Fruit fly (Drosophila melanogaster) whole organism, pupa: ENCODE measurements around the gene ng2.
A peak's percentile ranks its signal among the peaks of the same experiment; 100 is the strongest.

Experiments
- CG10348 ChIP-seq: fragments of 200-800 bp; sonication (Bioruptor generic); IDR thresholded peaks from 2 replicates; pipeline ENCODE4 v1.3.6; 2022; ENCODE audit warnings: missing biosample characterization, missing genetic modification characterization
- CG13204 ChIP-seq: fragments of 200-800 bp; sonication (Bioruptor generic); optimal IDR thresholded peaks from 2 replicates; lab custom pipeline; 2018; ENCODE audit warnings: missing biosample characterization, mild to moderate bottlenecking, missing genetic modification characterization, moderate library complexity
- CG14655 ChIP-seq: fragments of 200-800 bp; sonication (Bioruptor generic); optimal IDR thresholded peaks from 3 replicates; lab custom pipeline; 2017; ENCODE audit warnings: mild to moderate bottlenecking, missing biosample characterization, missing genetic modification reagents, missing genetic modification characterization
- CG15710 ChIP-seq: fragments of 200-800 bp; sonication (Bioruptor generic); optimal IDR thresholded peaks from 2 replicates; lab custom pipeline; 2018; ENCODE audit warnings: missing biosample characterization, mild to moderate bottlenecking, missing genetic modification characterization, moderate library complexity
- CG17806 ChIP-seq: fragments of 200-800 bp; sonication (Bioruptor generic); optimal IDR thresholded peaks from 2 replicates; lab custom pipeline; 2018; ENCODE audit warnings: missing biosample characterization, mild to moderate bottlenecking, missing genetic modification characterization, moderate library complexity
- CG4496 ChIP-seq: fragments of 200-800 bp; sonication (Bioruptor generic); IDR thresholded peaks from 3 replicates; pipeline ENCODE4 v1.3.6; 2022; ENCODE audit warnings: missing biosample characterization, missing genetic modification characterization
- CG8159 ChIP-seq: fragments of 200-800 bp; sonication (Bioruptor generic); optimal IDR thresholded peaks from 3 replicates; lab custom pipeline; 2018; ENCODE audit warnings: missing biosample characterization, mild to moderate bottlenecking, missing genetic modification characterization, moderate library complexity
- CG9948 ChIP-seq: fragments of 200-800 bp; sonication (Bioruptor generic); optimal IDR thresholded peaks from 2 replicates; lab custom pipeline; 2018; ENCODE audit warnings: missing biosample characterization, mild to moderate bottlenecking, missing genetic modification characterization, moderate library complexity
- D1 ChIP-seq: fragments of 200-800 bp; sonication (Bioruptor generic); optimal IDR thresholded peaks from 2 replicates; lab custom pipeline; 2018; ENCODE audit warnings: missing biosample characterization, mild to moderate bottlenecking, missing genetic modification characterization, moderate library complexity
- Ets98B ChIP-seq: fragments of 200-800 bp; sonication (Bioruptor generic); IDR thresholded peaks from 2 replicates; pipeline ENCODE4 v1.3.6; 2022; ENCODE audit warnings: missing biosample characterization, missing genetic modification characterization
- Pif1B ChIP-seq: fragments of 200-800 bp; sonication (Bioruptor generic); optimal IDR thresholded peaks from 3 replicates; lab custom pipeline; 2016; ENCODE audit warnings: missing biosample characterization, missing genetic modification characterization
- gl ChIP-seq: fragments of 200-800 bp; sonication (Bioruptor generic); optimal IDR thresholded peaks from 2 replicates; lab custom pipeline; 2018; ENCODE audit warnings: missing biosample characterization, mild to moderate bottlenecking, missing genetic modification characterization
- rn ChIP-seq: fragments of 200-800 bp; sonication (Bioruptor generic); IDR thresholded peaks from 2 replicates; pipeline ENCODE4 v1.3.6; 2022; ENCODE audit warnings: missing biosample characterization, missing genetic modification characterization

DNA sequence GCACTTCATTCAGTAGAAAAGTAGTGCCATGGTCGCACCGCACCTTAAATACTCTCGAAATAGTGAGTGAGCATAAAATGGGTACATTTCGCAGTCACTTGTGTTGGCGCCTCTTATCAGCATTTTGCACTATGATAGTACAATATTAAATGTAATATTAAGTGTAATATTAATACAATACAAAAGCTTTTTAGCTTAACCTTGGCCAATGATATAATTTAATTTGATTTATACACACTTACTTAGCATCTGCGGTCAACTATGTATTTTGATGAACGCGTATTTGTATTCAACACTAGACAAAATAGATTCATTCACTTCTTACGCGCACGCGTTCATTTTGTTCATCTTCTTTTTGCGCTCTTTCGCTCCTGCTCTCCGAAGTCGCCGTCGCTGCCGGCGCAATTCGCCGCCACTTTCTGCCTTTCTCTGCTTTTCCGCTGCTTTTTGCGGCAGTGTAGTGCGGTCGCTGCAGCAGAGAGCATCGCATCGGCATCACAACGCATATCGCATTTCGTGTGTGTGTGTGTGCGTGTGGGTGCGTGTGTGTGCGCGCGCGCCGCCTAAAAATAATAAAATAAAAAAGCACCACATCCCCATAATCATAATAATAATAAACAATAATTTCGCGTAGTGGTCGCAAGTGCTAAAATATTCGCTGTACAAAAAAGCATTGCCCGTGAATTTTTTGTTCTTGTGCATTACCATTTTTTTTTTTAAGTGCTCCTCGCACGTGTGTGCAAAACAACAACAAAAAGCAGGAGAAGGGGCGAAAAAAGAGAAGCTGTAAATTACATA is 48.7 kb upstream of the ng2 start:
- TF ChIP-seq D1 (tag; lab: Kevin White, UChicago) (peak; percentile 67), Ets98B (GFP tag; lab: Robert Waterston, UW) (peak; percentile 66; the same call in 1 of the 2 replicates), CG17806 (tag; lab: Kevin White, UChicago) (peak; percentile 60), CG4496 (GFP tag; lab: Robert Waterston, UW) (peak; percentile 80), CG15710 (tag; lab: Kevin White, UChicago) (peak; percentile 31), CG8159 (tag; lab: Kevin White, UChicago) (peak; percentile 50), rn (no peak), CG13204 (GFP tag; lab: Kevin White, UChicago) (no peak), Pif1B (GFP tag; lab: Kevin White, UChicago) (peak; percentile 75), CG10348 (no peak), CG9948 (tag; lab: Kevin White, UChicago) (peak; percentile 45), CG14655 (GFP tag; lab: Kevin White, UChicago) (peak; percentile 71), gl (tag; lab: Kevin White, UChicago) (no peak)
